Fruit fly (Drosophila melanogaster) whole organism, embryonic: Measurements from ENCODE around the gene CG13670.

Source experiments
- CG10267 ChIP-seq: fragments of 200-800 bp; sonication (Bioruptor generic); optimal IDR thresholded peaks from 2 replicates; lab custom pipeline; 2018; ENCODE audit warnings: missing biosample characterization, mild to moderate bottlenecking, missing genetic modification characterization, moderate library complexity
- CG12155 ChIP-seq: fragments of 200-800 bp; sonication (Bioruptor generic); optimal IDR thresholded peaks from 3 replicates; lab custom pipeline; 2016; ENCODE audit warnings: missing biosample characterization, missing genetic modification characterization
- CG12299 ChIP-seq: fragments of 200-800 bp; sonication (Bioruptor generic); optimal IDR thresholded peaks from 2 replicates; lab custom pipeline; 2018; ENCODE audit warnings: missing biosample characterization, mild to moderate bottlenecking, missing genetic modification characterization
- CG14050 ChIP-seq: fragments of 200-800 bp; sonication (Bioruptor generic); IDR thresholded peaks from 3 replicates; pipeline ENCODE4 v1.3.6; 2022; ENCODE audit warnings: missing biosample characterization, missing genetic modification characterization
- CG1602 ChIP-seq: fragments of 200-800 bp; sonication (Bioruptor generic); optimal IDR thresholded peaks from 3 replicates; lab custom pipeline; 2016; ENCODE audit warnings: missing biosample characterization, missing genetic modification characterization
- CG17829 ChIP-seq: fragments of 200-800 bp; optimal IDR thresholded peaks from 2 replicates; lab custom pipeline; 2019; ENCODE audit warnings: missing biosample characterization, mild to moderate bottlenecking, missing genetic modification characterization, moderate library complexity
- CG2678 ChIP-seq: fragments of 200-800 bp; sonication (Bioruptor generic); optimal IDR thresholded peaks from 3 replicates; lab custom pipeline; 2019; ENCODE audit warnings: missing biosample characterization, mild to moderate bottlenecking, missing genetic modification characterization, moderate library complexity
- CG3407 ChIP-seq: fragments of 200-800 bp; sonication (Bioruptor generic); optimal IDR thresholded peaks from 2 replicates; lab custom pipeline; 2018; ENCODE audit warnings: missing biosample characterization, mild to moderate bottlenecking, missing genetic modification characterization
- CG4424 ChIP-seq: fragments of 200-800 bp; sonication (Bioruptor generic); optimal IDR thresholded peaks from 3 replicates; lab custom pipeline; 2016; ENCODE audit warnings: missing biosample characterization, missing genetic modification characterization
- CG4707 ChIP-seq: fragments of 200-800 bp; sonication (Bioruptor generic); optimal IDR thresholded peaks from 2 replicates; lab custom pipeline; 2018; ENCODE audit warnings: missing biosample characterization, mild to moderate bottlenecking, missing genetic modification characterization, moderate library complexity
- CG6654 ChIP-seq: fragments of 200-800 bp; sonication (Bioruptor generic); optimal IDR thresholded peaks from 2 replicates; lab custom pipeline; 2017; ENCODE audit warnings: missing biosample characterization, mild to moderate bottlenecking, missing genetic modification characterization
- CG7839 ChIP-seq: fragments of 200-800 bp; sonication (Bioruptor generic); optimal IDR thresholded peaks from 3 replicates; lab custom pipeline; 2018; ENCODE audit warnings: missing biosample characterization, mild to moderate bottlenecking, missing genetic modification characterization, moderate library complexity
- CG7928 ChIP-seq: fragments of 200-800 bp; sonication (Bioruptor generic); optimal IDR thresholded peaks from 2 replicates; lab custom pipeline; 2017; ENCODE audit warnings: missing biosample characterization, mild to moderate bottlenecking, missing genetic modification characterization
- Chrac-16 ChIP-seq: fragments of 200-800 bp; sonication (Bioruptor generic); optimal IDR thresholded peaks from 3 replicates; lab custom pipeline; 2016; ENCODE audit warnings: missing biosample characterization, missing genetic modification characterization
- Drgx ChIP-seq: fragments of 200-800 bp; sonication (Bioruptor generic); IDR thresholded peaks from 2 replicates; pipeline ENCODE4 v1.3.6; 2022; ENCODE audit warnings: missing biosample characterization, missing genetic modification characterization
- Ets65A ChIP-seq: fragments of 200-800 bp; sonication (Bioruptor generic); peaks from one replicate; lab custom pipeline; 2016; ENCODE audit warnings: missing biosample characterization, missing genetic modification characterization
- Ets97D ChIP-seq: fragments of 200-800 bp; sonication (Bioruptor generic); optimal IDR thresholded peaks from 3 replicates; lab custom pipeline; 2016; ENCODE audit warnings: missing biosample characterization, missing genetic modification characterization
- HmgZ ChIP-seq: fragments of 200-800 bp; sonication (Bioruptor generic); optimal IDR thresholded peaks from 2 replicates; lab custom pipeline; 2018; ENCODE audit warnings: missing biosample characterization, mild to moderate bottlenecking, missing genetic modification characterization
- Hr51 ChIP-seq, 2 experiments: fragments of 200-800 bp; sonication (Bioruptor generic); optimal IDR thresholded peaks; 2 replicates in 1 of 2; 3 replicates in 1 of 2; lab custom pipeline; 2016 to 2018; ENCODE audit warnings: missing biosample characterization in 2 of 2, missing genetic modification characterization in 2 of 2, mild to moderate bottlenecking in 1 of 2, moderate library complexity in 1 of 2
- Ptx1 ChIP-seq: fragments of 200-800 bp; sonication (Bioruptor generic); IDR thresholded peaks from 2 replicates; pipeline ENCODE4 v1.3.6; 2022; ENCODE audit warnings: missing biosample characterization, missing genetic modification characterization
- Sox100B ChIP-seq: fragments of 200-800 bp; sonication (Bioruptor generic); optimal IDR thresholded peaks from 3 replicates; lab custom pipeline; 2018; ENCODE audit warnings: missing biosample characterization, mild to moderate bottlenecking, missing genetic modification characterization
- ac ChIP-seq: fragments of 200-800 bp; sonication (Bioruptor generic); optimal IDR thresholded peaks from 3 replicates; lab custom pipeline; 2017; ENCODE audit warnings: missing biosample characterization, mild to moderate bottlenecking, missing genetic modification characterization
- chif ChIP-seq, 2 experiments: fragments of 200-800 bp; sonication (Bioruptor generic); optimal IDR thresholded peaks; 3 replicates each; lab custom pipeline; 2016; ENCODE audit warnings: missing biosample characterization in 2 of 2, missing genetic modification characterization in 2 of 2
- cwo ChIP-seq: fragments of 200-800 bp; sonication (Bioruptor generic); optimal IDR thresholded peaks from 3 replicates; lab custom pipeline; 2017; ENCODE audit warnings: missing biosample characterization, missing genetic modification characterization, mild to moderate bottlenecking, moderate library complexity, missing genetic modification reagents
- da ChIP-seq: fragments of 200-800 bp; sonication (Bioruptor generic); optimal IDR thresholded peaks from 2 replicates; lab custom pipeline; 2016; ENCODE audit warnings: missing biosample characterization, missing genetic modification characterization
- dmrt11E ChIP-seq: fragments of 200-800 bp; sonication (Bioruptor generic); optimal IDR thresholded peaks from 3 replicates; lab custom pipeline; 2018; ENCODE audit warnings: missing biosample characterization, mild to moderate bottlenecking, missing genetic modification characterization, moderate library complexity
- dmrt99B ChIP-seq: fragments of 200-800 bp; sonication (Bioruptor generic); optimal IDR thresholded peaks from 2 replicates; lab custom pipeline; 2018; ENCODE audit warnings: missing biosample characterization, mild to moderate bottlenecking, missing genetic modification characterization, moderate library complexity
- esg ChIP-seq: fragments of 200-800 bp; sonication (Bioruptor generic); conservative IDR thresholded peaks from 2 replicates; pipeline ENCODE4 v1.3.6; 2022; ENCODE audit warnings: missing biosample characterization, missing genetic modification characterization
- gem ChIP-seq: fragments of 200-800 bp; sonication (Bioruptor generic); optimal IDR thresholded peaks from 2 replicates; lab custom pipeline; 2019; ENCODE audit warnings: missing biosample characterization, mild to moderate bottlenecking, missing genetic modification characterization, moderate library complexity
- gt ChIP-seq: fragments of 200-800 bp; sonication (Bioruptor generic); IDR thresholded peaks from 2 replicates; pipeline ENCODE4 v1.3.6; 2022; ENCODE audit warnings: missing biosample characterization, missing genetic modification characterization
- insv ChIP-seq, 2 experiments: fragments of 200-800 bp; sonication (Bioruptor generic); optimal IDR thresholded peaks; 3 replicates each; lab custom pipeline; 2016 to 2018; ENCODE audit warnings: missing biosample characterization in 2 of 2, missing genetic modification characterization in 2 of 2
- kah ChIP-seq: fragments of 200-800 bp; sonication (Bioruptor generic); optimal IDR thresholded peaks from 2 replicates; lab custom pipeline; 2018; ENCODE audit warnings: missing biosample characterization, mild to moderate bottlenecking, missing genetic modification characterization
- lab ChIP-seq: fragments of 200-800 bp; sonication (Bioruptor generic); optimal IDR thresholded peaks from 3 replicates; lab custom pipeline; 2017; ENCODE audit warnings: missing biosample characterization, missing genetic modification characterization, mild to moderate bottlenecking, moderate library complexity, missing genetic modification reagents
- nmo ChIP-seq: fragments of 200-800 bp; sonication (Bioruptor generic); optimal IDR thresholded peaks from 2 replicates; lab custom pipeline; 2018; ENCODE audit warnings: missing biosample characterization, mild to moderate bottlenecking, missing genetic modification characterization, moderate library complexity
- pfk ChIP-seq: fragments of 200-800 bp; sonication (Bioruptor generic); optimal IDR thresholded peaks from 2 replicates; lab custom pipeline; 2018; ENCODE audit warnings: missing biosample characterization, mild to moderate bottlenecking, missing genetic modification characterization, moderate library complexity
- row ChIP-seq: fragments of 200-800 bp; sonication (Bioruptor generic); IDR thresholded peaks from 3 replicates; pipeline ENCODE4 v1.3.6; 2022; ENCODE audit warnings: missing biosample characterization, missing genetic modification characterization
- schlank ChIP-seq: fragments of 200-800 bp; sonication (Bioruptor generic); optimal IDR thresholded peaks from 2 replicates; lab custom pipeline; 2018; ENCODE audit warnings: missing biosample characterization, mild to moderate bottlenecking, missing genetic modification characterization
- sens ChIP-seq: fragments of 200-800 bp; sonication (Bioruptor generic); peaks from one replicate; lab custom pipeline; 2016; ENCODE audit warnings: missing biosample characterization, missing genetic modification characterization
- sisA ChIP-seq: fragments of 200-800 bp; sonication (Bioruptor generic); IDR thresholded peaks from 2 replicates; pipeline ENCODE4 v1.3.6; 2022; ENCODE audit warnings: missing biosample characterization, missing genetic modification characterization
- trh ChIP-seq: fragments of 200-800 bp; sonication (Bioruptor generic); optimal IDR thresholded peaks from 2 replicates; lab custom pipeline; 2016; ENCODE audit warnings: missing biosample characterization, missing genetic modification characterization
- unpg ChIP-seq: fragments of 200-800 bp; sonication (Bioruptor generic); optimal IDR thresholded peaks from 3 replicates; lab custom pipeline; 2018; ENCODE audit warnings: missing biosample characterization, mild to moderate bottlenecking, missing genetic modification characterization, moderate library complexity
- vfl ChIP-seq: fragments of 200-800 bp; sonication (Bioruptor generic); optimal IDR thresholded peaks from 2 replicates; lab custom pipeline; 2016; ENCODE audit warnings: missing biosample characterization, missing genetic modification characterization
- vvl ChIP-seq: fragments of 200-800 bp; sonication (Bioruptor generic); IDR thresholded peaks from 2 replicates; pipeline ENCODE4 v1.3.6; 2022; ENCODE audit warnings: missing biosample characterization, missing genetic modification characterization
- wor ChIP-seq: fragments of 200-800 bp; sonication (Bioruptor generic); IDR thresholded peaks from 2 replicates; pipeline ENCODE4 v1.3.6; 2022; ENCODE audit warnings: missing biosample characterization, missing genetic modification characterization

CG13670 gene

dm6 chr3L:8285773-8286172 lies 34.8 kb upstream of the CG13670 start (continued):
- TF ChIP-seq Ptx1 (GFP tag; lab: Robert Waterston, UW): 0 out of 2 replicates have a peak, but pooled peaks have one; percentile 29
- no peak for TF ChIP-seq ac (GFP tag; lab: Kevin White, UChicago)
- TF ChIP-seq wor (GFP tag; lab: Robert Waterston, UW): no peak
- no peak for TF ChIP-seq dmrt11E (tag; lab: Kevin White, UChicago)
- TF ChIP-seq schlank (tag; lab: Kevin White, UChicago): no peak
- no peak for TF ChIP-seq insv (GFP tag; optimal IDR thresholded peaks at IDR 0.05; lab: Kevin White, UChicago)
- TF ChIP-seq CG6654 (GFP tag; lab: Kevin White, UChicago): no peak
- TF ChIP-seq dmrt99B (tag; lab: Kevin White, UChicago): peak; percentile 53
- peak; percentile 21 for TF ChIP-seq nmo (GFP tag; lab: Kevin White, UChicago)
- no peak for TF ChIP-seq unpg (GFP tag; lab: Kevin White, UChicago)
- no peak for TF ChIP-seq CG12299 (tag; lab: Kevin White, UChicago)
- TF ChIP-seq chif (GFP tag; optimal IDR thresholded peaks at IDR 0.05; lab: Kevin White, UChicago): no peak
- TF ChIP-seq kah: no peak
- TF ChIP-seq CG4707 (GFP tag; lab: Kevin White, UChicago): no peak
- TF ChIP-seq CG14050 (GFP tag; lab: Robert Waterston, UW): no peak
- TF ChIP-seq pfk (GFP tag; lab: Kevin White, UChicago): no peak
- no peak for TF ChIP-seq lab
- TF ChIP-seq CG2678 (tag; lab: Kevin White, UChicago): peak; percentile 43
- TF ChIP-seq CG1602 (GFP tag; lab: Kevin White, UChicago): no peak
- TF ChIP-seq trh: no peak
- TF ChIP-seq CG12155 (GFP tag; lab: Kevin White, UChicago): no peak
- TF ChIP-seq esg: no peak
- TF ChIP-seq sisA (GFP tag; lab: Robert Waterston, UW): no peak
- TF ChIP-seq gem: peak; percentile 56
- TF ChIP-seq CG7839 (tag; lab: Kevin White, UChicago): peak; percentile 44
- TF ChIP-seq cwo (GFP tag; lab: Kevin White, UChicago): peak; percentile 2
- TF ChIP-seq row (GFP tag; lab: Robert Waterston, UW): 0 out of 3 replicates have a peak, but pooled peaks have one; percentile 19
- TF ChIP-seq vvl: peak; percentile 14; the same call in 1 of the 2 replicates
- peak; percentile 12 for TF ChIP-seq Sox100B (GFP tag; lab: Kevin White, UChicago)
- peak; percentile 3 for TF ChIP-seq CG10267 (tag; lab: Kevin White, UChicago)
- no peak for TF ChIP-seq vfl (GFP tag; lab: Kevin White, UChicago)
- TF ChIP-seq CG17829 (tag; lab: Kevin White, UChicago): no peak
- no peak for TF ChIP-seq gt
- no peak for TF ChIP-seq CG4424 (GFP tag; lab: Kevin White, UChicago)
- peak in 1 of 2 experiments; percentile 35 for TF ChIP-seq Hr51 (GFP tag; optimal IDR thresholded peaks at IDR 0.05; lab: Kevin White, UChicago)
- no peak for TF ChIP-seq CG3407 (GFP tag; lab: Kevin White, UChicago)
- peak; percentile 77 for TF ChIP-seq sens
- no peak for TF ChIP-seq HmgZ
- no peak for TF ChIP-seq Ets97D
- TF ChIP-seq, all 482 proteins: peak for 17

DNA sequence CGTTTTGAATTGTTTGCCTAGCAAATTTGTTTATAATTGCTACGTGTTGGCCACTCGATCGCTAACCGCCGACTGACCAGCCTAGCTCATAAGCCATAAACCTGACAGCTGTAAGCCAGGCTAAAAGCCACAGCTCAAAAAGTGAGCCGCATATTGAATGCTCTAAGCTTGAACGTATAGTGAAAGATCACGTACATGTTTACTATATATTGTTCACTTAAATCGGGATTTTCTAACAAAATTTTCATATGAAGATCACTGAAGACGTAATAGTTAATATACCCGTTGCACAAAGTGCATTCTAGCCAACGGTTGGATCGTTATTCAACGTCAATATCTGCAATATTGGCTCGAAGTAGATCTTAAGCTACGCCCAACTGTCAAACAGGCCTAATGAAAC lies 34.2 kb upstream of the CG13670 start:
- TF ChIP-seq CG7928 (no peak), Ets65A (GFP tag; lab: Kevin White, UChicago) (peak; percentile 4), Chrac-16 (GFP tag; lab: Kevin White, UChicago) (no peak), row (GFP tag; lab: Robert Waterston, UW) (0 out of 3 replicates have a peak, but pooled peaks have one; percentile 14), da (GFP tag; lab: Kevin White, UChicago) (no peak), Drgx (0 out of 2 replicates have a peak, but pooled peaks have one; percentile 18)
